Worm (Caenorhabditis elegans) whole organism, early embryonic: ENCODE data around the gene F53A9.1.

Experiments
- B0310.2 ChIP-seq: sonication (generic microtip); optimal IDR thresholded peaks from 2 replicates; lab custom pipeline; 2016; ENCODE audit warnings: mild to moderate bottlenecking, missing genetic modification characterization, missing compliant biosample characterization
- ama-1 ChIP-seq: fragments of 150-350 bp; optimal IDR thresholded peaks from 2 replicates; lab custom pipeline; 2014
- ceh-13 ChIP-seq: fragments of 200-800 bp; sonication (Bioruptor generic); optimal IDR thresholded peaks from 2 replicates; lab custom pipeline; 2018; ENCODE audit warnings: mild to moderate bottlenecking, missing genetic modification characterization, missing compliant biosample characterization
- ets-7 ChIP-seq: sonication (generic microtip); optimal IDR thresholded peaks from 2 replicates; lab custom pipeline; 2016; ENCODE audit warnings: missing genotype, missing genetic modification characterization, missing compliant biosample characterization
- flt-1 ChIP-seq: fragments of 200-800 bp; sonication (Bioruptor generic); IDR thresholded peaks from 2 replicates; pipeline ENCODE4 v1.3.6; 2022; ENCODE audit warnings: missing genetic modification characterization, missing compliant biosample characterization
- hmbx-1 ChIP-seq: sonication (generic microtip); optimal IDR thresholded peaks from 2 replicates; lab custom pipeline; 2016; ENCODE audit warnings: mild to moderate bottlenecking, missing genetic modification characterization, missing compliant biosample characterization
- hnd-1 ChIP-seq: sonication (generic microtip); optimal IDR thresholded peaks from 2 replicates; lab custom pipeline; 2016; ENCODE audit warnings: missing genetic modification characterization, missing compliant biosample characterization
- pes-1 ChIP-seq: fragments of 200-800 bp; sonication (Bioruptor generic); IDR thresholded peaks from 2 replicates; pipeline ENCODE4 v1.3.6; 2022; ENCODE audit warnings: missing genetic modification reagents, missing genetic modification characterization, missing compliant biosample characterization
- scrt-1 ChIP-seq: fragments of 200-800 bp; sonication (Bioruptor generic); IDR thresholded peaks from 2 replicates; pipeline ENCODE4 v1.3.6; 2022; ENCODE audit warnings: missing genetic modification characterization, missing compliant biosample characterization
- tbx-11 ChIP-seq: fragments of 200-800 bp; sonication (Bioruptor generic); IDR thresholded peaks from 2 replicates; pipeline ENCODE4 v1.3.6; 2022; ENCODE audit warnings: missing genetic modification characterization, missing compliant biosample characterization

- TF ChIP-seq pes-1 (no peak), B0310.2 (no peak), tbx-11 (GFP tag; lab: Robert Waterston, UW) (no peak), scrt-1 (GFP tag; lab: Robert Waterston, UW) (no peak), ama-1 (lab: Kevin White, UChicago) (no peak), flt-1 (GFP tag; lab: Robert Waterston, UW) (no peak), ets-7 (tag; lab: Kevin White, UChicago) (no peak), hmbx-1 (tag; lab: Kevin White, UChicago) (no peak), hnd-1 (no peak), ceh-13 (GFP tag; lab: Kevin White, UChicago) (no peak)
Measured at ce11 chrX:8703664-8704356, 7.6 kb upstream of the F53A9.1 start, which contains the start of gene jbts-14.
